Worm (Caenorhabditis elegans) whole organism, L1 larva: ENCODE results near the gene srt-20.

ENCODE experiments used
- blmp-1 ChIP-seq: fragments of 150-350 bp; optimal IDR thresholded peaks from 2 replicates; lab custom pipeline; 2014; ENCODE audit warnings: missing biosample characterization, missing genetic modification characterization
- ceh-90 ChIP-seq: sonication (generic microtip); optimal IDR thresholded peaks from 2 replicates; lab custom pipeline; 2016; ENCODE audit warnings: missing genetic modification characterization, missing compliant biosample characterization
- ces-1 ChIP-seq: fragments of 150-350 bp; optimal IDR thresholded peaks from 2 replicates; lab custom pipeline; 2014; ENCODE audit warnings: missing biosample characterization, missing genetic modification reagents, missing genetic modification characterization
- egl-27 ChIP-seq, 2 experiments: fragments of 150-350 bp in 1 of 2; sonication (generic microtip); optimal IDR thresholded peaks; 3 replicates each; lab custom pipeline; 2017 to 2018; ENCODE audit warnings: missing biosample characterization in 2 of 2, missing genetic modification characterization in 2 of 2, missing genetic modification reagents in 2 of 2
- fos-1 ChIP-seq: fragments of 150-350 bp; optimal IDR thresholded peaks from 2 replicates; lab custom pipeline; 2014; ENCODE audit warnings: missing biosample characterization, missing genetic modification characterization
- mdl-1 ChIP-seq, 2 experiments: fragments of 150-350 bp; optimal IDR thresholded peaks; 2 replicates each; lab custom pipeline; 2014 to 2017; ENCODE audit warnings: missing biosample characterization in 2 of 2, missing genetic modification characterization in 2 of 2, inconsistent platforms in 1 of 2
- mef-2 ChIP-seq: fragments of 150-350 bp; optimal IDR thresholded peaks from 2 replicates; lab custom pipeline; 2014; ENCODE audit warnings: missing biosample characterization, missing genetic modification characterization
- snpc-4 ChIP-seq: fragments of 150-350 bp; optimal IDR thresholded peaks from 2 replicates; lab custom pipeline; 2014; ENCODE audit warnings: missing biosample characterization, missing genetic modification characterization
- snu-23 ChIP-seq: sonication (generic microtip); optimal IDR thresholded peaks from 2 replicates; lab custom pipeline; 2016; ENCODE audit warnings: missing genetic modification characterization, missing compliant biosample characterization
- unc-62 ChIP-seq: fragments of 150-350 bp; optimal IDR thresholded peaks from 2 replicates; lab custom pipeline; 2014; ENCODE audit warnings: missing biosample characterization, missing genetic modification reagents, missing genetic modification characterization
- zag-1 ChIP-seq: fragments of 150-350 bp; optimal IDR thresholded peaks from 2 replicates; lab custom pipeline; 2014; ENCODE audit warnings: missing biosample characterization, missing genetic modification characterization

DNA sequence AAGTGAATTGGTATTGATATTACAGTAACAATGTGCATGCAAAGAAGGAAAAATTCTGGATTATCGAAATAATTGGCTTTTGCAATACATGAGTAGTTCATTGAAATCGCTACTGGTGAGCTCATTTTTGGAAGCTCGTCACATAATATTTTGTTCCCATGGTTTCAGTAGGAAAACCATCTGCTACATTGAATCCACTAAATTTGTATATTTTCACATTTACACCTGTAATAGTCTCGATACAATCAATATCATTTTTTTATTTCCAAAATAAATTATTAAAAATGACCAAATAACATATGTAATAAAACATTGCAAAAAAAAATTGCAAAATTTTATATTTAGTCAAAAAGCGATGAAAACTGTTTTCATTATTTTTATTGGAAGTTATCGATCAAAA lies 36.4 kb upstream of the srt-20 start, which contains the start of gene srh-192:
- no peak for TF ChIP-seq mdl-1 (tag; optimal IDR thresholded peaks at IDR 0.05; lab: Kevin White, UChicago)
- no peak for TF ChIP-seq snu-23 (GFP tag; lab: Kevin White, UChicago)
- TF ChIP-seq zag-1 (tag; lab: Kevin White, UChicago), result no peak
- no peak for TF ChIP-seq egl-27 (tag; optimal IDR thresholded peaks at IDR 0.05; lab: Kevin White, UChicago)
- no peak for TF ChIP-seq fos-1 (tag; lab: Kevin White, UChicago)
- TF ChIP-seq snpc-4 (tag; lab: Kevin White, UChicago), result no peak
- no peak for TF ChIP-seq mef-2 (tag; lab: Kevin White, UChicago)
- TF ChIP-seq ceh-90 (tag; lab: Kevin White, UChicago), result no peak
- no peak for TF ChIP-seq unc-62
- no peak for TF ChIP-seq blmp-1 (tag; lab: Kevin White, UChicago)
- no peak for TF ChIP-seq ces-1 (GFP tag; lab: Kevin White, UChicago)
